Fruit fly (Drosophila melanogaster) whole organism, embryonic: Measurements from ENCODE around the gene Mrm2.

ENCODE experiments used
- Adf1 ChIP-seq: fragments of 200-800 bp; sonication (Bioruptor generic); IDR thresholded peaks from 2 replicates; pipeline ENCODE4 v1.3.6; 2022; ENCODE audit warnings: missing biosample characterization, missing genetic modification characterization
- CG10209 ChIP-seq: fragments of 200-800 bp; sonication (Bioruptor generic); optimal IDR thresholded peaks from 3 replicates; lab custom pipeline; 2017; ENCODE audit warnings: missing biosample characterization, mild to moderate bottlenecking, missing genetic modification characterization, missing genetic modification reagents
- CG11504 ChIP-seq: fragments of 200-800 bp; sonication (Bioruptor generic); optimal IDR thresholded peaks from 3 replicates; lab custom pipeline; 2019; ENCODE audit warnings: missing biosample characterization, mild to moderate bottlenecking, missing genetic modification characterization, moderate library complexity
- CG11695 ChIP-seq: fragments of 200-800 bp; sonication (Bioruptor generic); IDR thresholded peaks from 3 replicates; pipeline ENCODE4 v1.3.6; 2022; ENCODE audit warnings: missing biosample characterization, missing genetic modification characterization
- CG12391 ChIP-seq: fragments of 200-800 bp; sonication (Bioruptor generic); optimal IDR thresholded peaks from 3 replicates; lab custom pipeline; 2018; ENCODE audit warnings: missing biosample characterization, mild to moderate bottlenecking, missing genetic modification characterization, moderate library complexity
- CG12744 ChIP-seq: fragments of 200-800 bp; sonication (Bioruptor generic); optimal IDR thresholded peaks from 2 replicates; lab custom pipeline; 2016; ENCODE audit warnings: missing biosample characterization, missing genetic modification characterization
- CG13296 ChIP-seq: fragments of 200-800 bp; sonication (Bioruptor generic); optimal IDR thresholded peaks from 3 replicates; lab custom pipeline; 2018; ENCODE audit warnings: missing biosample characterization, mild to moderate bottlenecking, missing genetic modification characterization
- CG13424 ChIP-seq: fragments of 200-800 bp; sonication (Bioruptor generic); optimal IDR thresholded peaks from 2 replicates; lab custom pipeline; 2019; ENCODE audit warnings: missing biosample characterization, mild to moderate bottlenecking, missing genetic modification characterization, moderate library complexity
- CG17612 ChIP-seq: fragments of 200-800 bp; sonication (Bioruptor generic); IDR thresholded peaks from 2 replicates; pipeline ENCODE4 v1.3.6; 2022; ENCODE audit warnings: missing biosample characterization, missing genetic modification characterization
- CG18764 ChIP-seq: fragments of 200-800 bp; sonication (Bioruptor generic); optimal IDR thresholded peaks from 3 replicates; lab custom pipeline; 2016; ENCODE audit warnings: missing biosample characterization, missing genetic modification characterization
- CG2199 ChIP-seq: fragments of 200-800 bp; sonication (Bioruptor generic); IDR thresholded peaks from 3 replicates; pipeline ENCODE4 v1.3.6; 2022; ENCODE audit warnings: missing biosample characterization, missing genetic modification characterization
- CG30403 ChIP-seq: fragments of 200-800 bp; sonication (Bioruptor generic); optimal IDR thresholded peaks from 3 replicates; lab custom pipeline; 2016; ENCODE audit warnings: missing biosample characterization, missing genetic modification characterization
- CG3281 ChIP-seq: fragments of 200-800 bp; sonication (Bioruptor generic); optimal IDR thresholded peaks from 3 replicates; lab custom pipeline; 2017; ENCODE audit warnings: missing biosample characterization, mild to moderate bottlenecking, missing genetic modification characterization
- CG42726 ChIP-seq: fragments of 200-800 bp; sonication (Bioruptor generic); IDR thresholded peaks from 2 replicates; pipeline ENCODE4 v1.3.6; 2022; ENCODE audit warnings: missing biosample characterization, missing genetic modification characterization; ENCODE audit not compliant: partially characterized antibody
- CG43689 ChIP-seq: fragments of 200-800 bp; sonication (Bioruptor generic); IDR thresholded peaks from 2 replicates; pipeline ENCODE4 v1.3.6; 2022; ENCODE audit warnings: missing biosample characterization, missing genetic modification characterization
- CG6689 ChIP-seq: fragments of 200-800 bp; sonication (Bioruptor generic); IDR thresholded peaks from 2 replicates; pipeline ENCODE4 v1.3.6; 2022; ENCODE audit warnings: missing biosample characterization, missing genetic modification characterization
- CG6791 ChIP-seq: fragments of 200-800 bp; sonication (Bioruptor generic); IDR thresholded peaks from 3 replicates; pipeline ENCODE4 v1.3.6; 2022; ENCODE audit warnings: missing biosample characterization, missing genetic modification characterization; ENCODE audit not compliant: partially characterized antibody
- CG7556 ChIP-seq: fragments of 200-800 bp; sonication (Bioruptor generic); optimal IDR thresholded peaks from 2 replicates; lab custom pipeline; 2017; ENCODE audit warnings: missing biosample characterization, mild to moderate bottlenecking, missing genetic modification characterization
- CG8281 ChIP-seq: fragments of 200-800 bp; sonication (Bioruptor generic); optimal IDR thresholded peaks from 2 replicates; lab custom pipeline; 2018; ENCODE audit warnings: missing biosample characterization, mild to moderate bottlenecking, missing genetic modification characterization, moderate library complexity
- CG9437 ChIP-seq: fragments of 200-800 bp; sonication (Bioruptor generic); optimal IDR thresholded peaks from 2 replicates; lab custom pipeline; 2018; ENCODE audit warnings: missing biosample characterization, mild to moderate bottlenecking, missing genetic modification characterization
- CTCF ChIP-seq: fragments of 200-800 bp; sonication (Bioruptor generic); optimal IDR thresholded peaks from 2 replicates; lab custom pipeline; 2017; ENCODE audit warnings: missing biosample characterization, mild to moderate bottlenecking, missing genetic modification characterization, moderate library complexity
- D ChIP-seq, 2 experiments: fragments of 200-800 bp in 1 of 2; fragments of >200 bp in 1 of 2; sonication (Bioruptor generic) in 1 of 2; optimal IDR thresholded peaks; 2 replicates in 1 of 2; 3 replicates in 1 of 2; lab custom pipeline; 2017; ENCODE audit warnings: mild to moderate bottlenecking in 1 of 2, missing biosample characterization in 1 of 2, missing genetic modification characterization in 1 of 2, missing genetic modification reagents in 1 of 2
- Eip74EF ChIP-seq, 2 experiments: fragments of 200-800 bp in 1 of 2; fragments of >200 bp in 1 of 2; sonication (Bioruptor generic) in 1 of 2; optimal IDR thresholded peaks; 2 replicates each; lab custom pipeline; 2017 to 2019; ENCODE audit warnings: missing biosample characterization in 2 of 2, missing genetic modification characterization in 2 of 2, mild to moderate bottlenecking in 1 of 2, moderate library complexity in 1 of 2
- Ets65A ChIP-seq: fragments of 200-800 bp; sonication (Bioruptor generic); peaks from one replicate; lab custom pipeline; 2016; ENCODE audit warnings: missing biosample characterization, missing genetic modification characterization
- Hr51 ChIP-seq, 2 experiments: fragments of 200-800 bp; sonication (Bioruptor generic); optimal IDR thresholded peaks; 2 replicates in 1 of 2; 3 replicates in 1 of 2; lab custom pipeline; 2016 to 2018; ENCODE audit warnings: missing biosample characterization in 2 of 2, missing genetic modification characterization in 2 of 2, mild to moderate bottlenecking in 1 of 2, moderate library complexity in 1 of 2
- Lhr ChIP-seq: fragments of 200-800 bp; sonication (Bioruptor generic); optimal IDR thresholded peaks from 3 replicates; lab custom pipeline; 2017; ENCODE audit warnings: mild to moderate bottlenecking, missing biosample characterization, missing genetic modification reagents, missing genetic modification characterization
- Myb ChIP-seq: fragments of 200-800 bp; sonication (Bioruptor generic); optimal IDR thresholded peaks from 2 replicates; lab custom pipeline; 2016; ENCODE audit warnings: missing biosample characterization, missing genetic modification characterization
- Oli ChIP-seq: fragments of 200-800 bp; sonication (Bioruptor generic); optimal IDR thresholded peaks from 2 replicates; lab custom pipeline; 2018; ENCODE audit warnings: missing biosample characterization, mild to moderate bottlenecking, missing genetic modification characterization, moderate library complexity
- Rx ChIP-seq: fragments of 200-800 bp; sonication (Bioruptor generic); IDR thresholded peaks from 2 replicates; pipeline ENCODE4 v1.3.6; 2022; ENCODE audit warnings: missing biosample characterization, missing genetic modification characterization
- Ssrp ChIP-seq: fragments of 200-800 bp; sonication (Bioruptor generic); optimal IDR thresholded peaks from 2 replicates; lab custom pipeline; 2018; ENCODE audit warnings: missing biosample characterization, mild to moderate bottlenecking, missing genetic modification characterization, moderate library complexity
- Trl ChIP-seq, 3 experiments: fragments of >200 bp in 2 of 3; fragments of 200-800 bp in 1 of 3; sonication (Bioruptor generic) in 1 of 3; optimal IDR thresholded peaks; 2 replicates in 1 of 3; 3 replicates in 2 of 3; lab custom pipeline; 2016 to 2017; ENCODE audit warnings: missing biosample characterization in 1 of 3, missing genetic modification characterization in 1 of 3
- al ChIP-seq: fragments of 200-800 bp; sonication (Bioruptor generic); IDR thresholded peaks from 2 replicates; pipeline ENCODE4 v1.3.6; 2022; ENCODE audit warnings: missing biosample characterization, missing genetic modification characterization
- ato ChIP-seq: fragments of 200-800 bp; sonication (Bioruptor generic); IDR thresholded peaks from 2 replicates; pipeline ENCODE4 v1.3.6; 2022; ENCODE audit warnings: missing biosample characterization, missing genetic modification characterization; ENCODE audit not compliant: partially characterized antibody
- chinmo ChIP-seq: fragments of 200-800 bp; sonication (Bioruptor generic); IDR thresholded peaks from 4 replicates; pipeline ENCODE4 v1.3.6; 2022; ENCODE audit warnings: missing biosample characterization, missing genetic modification characterization; ENCODE audit not compliant: partially characterized antibody
- dysf ChIP-seq: fragments of 200-800 bp; sonication (Bioruptor generic); IDR thresholded peaks from 3 replicates; pipeline ENCODE4 v1.3.6; 2022; ENCODE audit warnings: missing biosample characterization, missing genetic modification characterization
- gem ChIP-seq: fragments of 200-800 bp; sonication (Bioruptor generic); optimal IDR thresholded peaks from 2 replicates; lab custom pipeline; 2019; ENCODE audit warnings: missing biosample characterization, mild to moderate bottlenecking, missing genetic modification characterization, moderate library complexity
- grau ChIP-seq: fragments of 200-800 bp; optimal IDR thresholded peaks from 3 replicates; lab custom pipeline; 2019; ENCODE audit warnings: missing biosample characterization, mild to moderate bottlenecking, missing genetic modification characterization, moderate library complexity
- grn ChIP-seq: fragments of 200-800 bp; sonication (Bioruptor generic); optimal IDR thresholded peaks from 3 replicates; lab custom pipeline; 2017; ENCODE audit warnings: missing biosample characterization, missing genetic modification characterization
- hb ChIP-seq: fragments of 200-800 bp; sonication (Bioruptor generic); IDR thresholded peaks from 3 replicates; pipeline ENCODE4 v1.3.6; 2022; ENCODE audit warnings: missing biosample characterization, missing genetic modification characterization; ENCODE audit not compliant: partially characterized antibody
- lbe ChIP-seq: fragments of 200-800 bp; sonication (Bioruptor generic); optimal IDR thresholded peaks from 2 replicates; lab custom pipeline; 2016; ENCODE audit warnings: missing biosample characterization, mild to moderate bottlenecking, missing genetic modification characterization
- nmo ChIP-seq: fragments of 200-800 bp; sonication (Bioruptor generic); optimal IDR thresholded peaks from 2 replicates; lab custom pipeline; 2018; ENCODE audit warnings: missing biosample characterization, mild to moderate bottlenecking, missing genetic modification characterization, moderate library complexity
- oc ChIP-seq: fragments of 200-800 bp; sonication (Bioruptor generic); optimal IDR thresholded peaks from 2 replicates; lab custom pipeline; 2018; ENCODE audit warnings: missing biosample characterization, mild to moderate bottlenecking, missing genetic modification characterization, moderate library complexity
- phol ChIP-seq: fragments of 200-800 bp; sonication (Bioruptor generic); optimal IDR thresholded peaks from 3 replicates; lab custom pipeline; 2018; ENCODE audit warnings: missing biosample characterization, mild to moderate bottlenecking, missing genetic modification characterization, moderate library complexity
- pum ChIP-seq: fragments of 200-800 bp; sonication (Bioruptor generic); optimal IDR thresholded peaks from 2 replicates; lab custom pipeline; 2016; ENCODE audit warnings: missing biosample characterization, missing genetic modification characterization
- sd ChIP-seq: fragments of 200-800 bp; sonication (Bioruptor generic); optimal IDR thresholded peaks from 3 replicates; lab custom pipeline; 2018; ENCODE audit warnings: missing biosample characterization, mild to moderate bottlenecking, missing genetic modification characterization, moderate library complexity
- sens ChIP-seq: fragments of 200-800 bp; sonication (Bioruptor generic); peaks from one replicate; lab custom pipeline; 2016; ENCODE audit warnings: missing biosample characterization, missing genetic modification characterization
- sisA ChIP-seq: fragments of 200-800 bp; sonication (Bioruptor generic); IDR thresholded peaks from 2 replicates; pipeline ENCODE4 v1.3.6; 2022; ENCODE audit warnings: missing biosample characterization, missing genetic modification characterization
- vnd ChIP-seq: fragments of 200-800 bp; sonication (Bioruptor generic); IDR thresholded peaks from 3 replicates; pipeline ENCODE4 v1.3.6; 2022; ENCODE audit warnings: missing biosample characterization, missing genetic modification characterization; ENCODE audit not compliant: partially characterized antibody

Gene Mrm2

DNA sequence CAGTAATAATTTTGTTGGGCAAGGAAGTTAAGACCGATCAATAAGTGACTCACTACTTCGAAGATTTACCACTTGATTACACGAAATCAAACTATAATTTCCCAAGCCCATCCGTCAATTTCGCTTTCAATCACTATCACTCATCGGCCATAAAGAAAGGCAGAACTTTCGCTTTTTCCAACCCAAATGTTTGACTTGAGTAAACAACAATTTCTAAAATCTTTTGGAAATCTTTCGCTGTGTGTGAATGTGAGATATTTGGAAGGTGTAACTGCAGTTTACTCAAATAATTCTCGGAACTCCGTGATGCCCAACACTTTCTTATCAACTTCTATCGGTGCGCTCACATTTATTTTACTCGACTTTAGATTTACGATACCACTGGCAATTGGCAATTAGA lies 39.3 kb upstream of the Mrm2 start (continued):
- no peak for TF ChIP-seq CG12744 (GFP tag; lab: Kevin White, UChicago)
- no peak for TF ChIP-seq Adf1
- TF ChIP-seq grn (GFP tag; lab: Kevin White, UChicago): no peak
- TF ChIP-seq CG13296 (GFP tag; lab: Kevin White, UChicago): no peak

DNA sequence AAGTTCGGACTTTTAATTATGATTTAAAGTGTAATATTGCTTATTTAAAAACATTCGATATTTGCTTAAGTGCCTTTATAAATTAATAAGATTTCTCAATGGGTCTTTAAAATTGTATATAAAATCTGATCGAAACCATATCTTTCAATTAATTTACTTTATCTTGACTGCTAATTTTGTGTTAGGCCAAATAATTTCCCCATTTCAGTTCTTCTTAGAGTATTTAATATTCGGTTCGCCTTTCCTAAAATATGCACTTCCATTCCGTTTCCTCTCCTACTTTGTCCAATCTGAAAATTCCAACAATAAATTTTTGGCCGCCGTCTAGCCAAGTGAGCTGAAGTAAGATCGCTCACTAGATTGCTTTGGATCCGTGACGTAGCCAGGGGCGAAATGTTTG lies 36.9 kb upstream of the Mrm2 start:
- TF ChIP-seq oc (no peak), CG17612 (GFP tag; lab: Robert Waterston, UW) (no peak), ato (GFP tag; lab: Robert Waterston, UW) (no peak), CG30403 (GFP tag; lab: Kevin White, UChicago) (peak; percentile 44), Myb (GFP tag; lab: Kevin White, UChicago) (no peak), CG10209 (GFP tag; lab: Kevin White, UChicago) (no peak), CG12391 (tag; lab: Kevin White, UChicago) (peak; percentile 30), hb (GFP tag; lab: Robert Waterston, UW) (no peak), Eip74EF (GFP tag; optimal IDR thresholded peaks at IDR 0.05; lab: Kevin White, UChicago) (peak in 1 of 2 experiments; percentile 14), CG11504 (tag; lab: Kevin White, UChicago) (peak; percentile 35), CG11695 (GFP tag; lab: Robert Waterston, UW) (no peak), CG6689 (GFP tag; lab: Robert Waterston, UW) (0 out of 2 replicates have a peak, but pooled peaks have one; percentile 8), Oli (peak; percentile 24), Trl (optimal IDR thresholded peaks at IDR 0.05; lab: Kevin White, UChicago) (no peak), Trl (GFP tag; optimal IDR thresholded peaks at IDR 0.05; lab: Kevin White, UChicago) (no peak), grau (tag; lab: Kevin White, UChicago) (peak; percentile 35), CG13424 (tag; lab: Kevin White, UChicago) (peak; percentile 40), CG2199 (GFP tag; lab: Robert Waterston, UW) (no peak), sisA (no peak), CG43689 (GFP tag; lab: Robert Waterston, UW) (no peak), CG3281 (GFP tag; lab: Kevin White, UChicago) (no peak), lbe (GFP tag; lab: Kevin White, UChicago) (no peak), Rx (GFP tag; lab: Robert Waterston, UW) (no peak), gem (peak; percentile 66), dysf (no peak), Hr51 (GFP tag; optimal IDR thresholded peaks at IDR 0.05; lab: Kevin White, UChicago) (peak in 1 of 2 experiments; percentile 67), CG18764 (GFP tag; lab: Kevin White, UChicago) (no peak), chinmo (GFP tag; lab: Robert Waterston, UW) (no peak), sens (peak; percentile 82), phol (peak; percentile 4), CG9437 (GFP tag; lab: Kevin White, UChicago) (peak; percentile 22), sd (tag; lab: Kevin White, UChicago) (peak; percentile 80), CG42726 (GFP tag; lab: Robert Waterston, UW) (no peak), vnd (GFP tag; lab: Robert Waterston, UW) (no peak), CG8281 (tag; lab: Kevin White, UChicago) (no peak), pum (GFP tag; lab: Kevin White, UChicago) (no peak), al (GFP tag; lab: Robert Waterston, UW) (no peak), CTCF (GFP tag; lab: Kevin White, UChicago) (no peak), Ets65A (GFP tag; lab: Kevin White, UChicago) (no peak), D (optimal IDR thresholded peaks at IDR 0.05; lab: Kevin White, UChicago) (no peak), D (GFP tag; optimal IDR thresholded peaks at IDR 0.05; lab: Kevin White, UChicago) (no peak), CG6791 (GFP tag; lab: Robert Waterston, UW) (no peak), Ssrp (peak; percentile 39), CG7556 (GFP tag; lab: Kevin White, UChicago) (peak; percentile 16), Lhr (GFP tag; lab: Kevin White, UChicago) (no peak), nmo (GFP tag; lab: Kevin White, UChicago) (peak; percentile 25)
